Worm (Caenorhabditis elegans) whole organism, late embryonic: ENCODE data around the gene ptp-4A2.

Experiments
- C38D4.7 ChIP-seq: fragments of 200-800 bp; sonication (Bioruptor generic); optimal IDR thresholded peaks from 2 replicates; lab custom pipeline; 2018; ENCODE audit warnings: mild to moderate bottlenecking, missing genetic modification characterization, moderate library complexity, missing compliant biosample characterization
- F13H6.1 ChIP-seq: sonication (generic microtip); optimal IDR thresholded peaks from 2 replicates; lab custom pipeline; 2016; ENCODE audit warnings: missing genetic modification characterization, missing compliant biosample characterization
- K09A11.1 ChIP-seq: sonication (generic microtip); optimal IDR thresholded peaks from 2 replicates; lab custom pipeline; 2017; ENCODE audit warnings: antibody characterized with exemption, mild to moderate bottlenecking, missing genetic modification characterization, missing compliant biosample characterization; ENCODE audit not compliant: insufficient read depth
- Y22D7AL.16 ChIP-seq: sonication (generic microtip); optimal IDR thresholded peaks from 2 replicates; lab custom pipeline; 2016; ENCODE audit warnings: missing genetic modification characterization, missing compliant biosample characterization
- ahr-1 ChIP-seq: sonication (generic microtip); optimal IDR thresholded peaks from 2 replicates; lab custom pipeline; 2016; ENCODE audit warnings: missing genetic modification characterization, missing compliant biosample characterization
- ama-1 ChIP-seq: fragments of 150-350 bp; optimal IDR thresholded peaks from 2 replicates; lab custom pipeline; 2014
- ceh-14 ChIP-seq: sonication (generic microtip); optimal IDR thresholded peaks from 2 replicates; lab custom pipeline; 2016; ENCODE audit warnings: missing genotype, missing genetic modification characterization, missing compliant biosample characterization
- ceh-18 ChIP-seq: sonication (generic microtip); optimal IDR thresholded peaks from 2 replicates; lab custom pipeline; 2016; ENCODE audit warnings: missing genetic modification characterization, missing compliant biosample characterization
- ceh-19 ChIP-seq: fragments of 200-800 bp; sonication (Bioruptor generic); optimal IDR thresholded peaks from 2 replicates; lab custom pipeline; 2018; ENCODE audit warnings: mild to moderate bottlenecking, missing genetic modification characterization, missing compliant biosample characterization
- ceh-2 ChIP-seq: sonication (generic microtip); optimal IDR thresholded peaks from 2 replicates; lab custom pipeline; 2016; ENCODE audit warnings: missing genotype, missing genetic modification characterization, missing compliant biosample characterization
- ceh-24 ChIP-seq: sonication (generic microtip); optimal IDR thresholded peaks from 2 replicates; lab custom pipeline; 2016; ENCODE audit warnings: mild to moderate bottlenecking, missing genetic modification characterization, missing compliant biosample characterization
- ceh-30 ChIP-seq: fragments of 150-350 bp; optimal IDR thresholded peaks from 2 replicates; lab custom pipeline; 2014; ENCODE audit warnings: missing biosample characterization, missing genetic modification characterization
- ceh-31 ChIP-seq: sonication (generic microtip); optimal IDR thresholded peaks from 2 replicates; lab custom pipeline; 2016; ENCODE audit warnings: missing genetic modification characterization, missing compliant biosample characterization
- ceh-34 ChIP-seq: sonication (generic microtip); optimal IDR thresholded peaks from 2 replicates; lab custom pipeline; 2016; ENCODE audit warnings: mild to moderate bottlenecking, missing genetic modification characterization, missing compliant biosample characterization
- ceh-45 ChIP-seq: fragments of 200-800 bp; sonication (Bioruptor generic); IDR thresholded peaks from 2 replicates; pipeline ENCODE4 v1.3.6; 2022; ENCODE audit warnings: missing genetic modification reagents, missing genetic modification characterization, missing compliant biosample characterization
- ceh-48 ChIP-seq: sonication (generic microtip); optimal IDR thresholded peaks from 2 replicates; lab custom pipeline; 2016; ENCODE audit warnings: missing genetic modification characterization, inconsistent platforms, missing compliant biosample characterization
- ceh-6 ChIP-seq: fragments of 200-800 bp; sonication (Bioruptor generic); optimal IDR thresholded peaks from 2 replicates; lab custom pipeline; 2018; ENCODE audit warnings: mild to moderate bottlenecking, missing genetic modification characterization, missing compliant biosample characterization
- ceh-9 ChIP-seq: sonication (generic microtip); optimal IDR thresholded peaks from 2 replicates; lab custom pipeline; 2016; ENCODE audit warnings: mild to moderate bottlenecking, missing genetic modification characterization, inconsistent platforms, missing compliant biosample characterization
- che-1 ChIP-seq: sonication (generic microtip); optimal IDR thresholded peaks from 2 replicates; lab custom pipeline; 2016; ENCODE audit warnings: mild to moderate bottlenecking, missing genetic modification characterization, missing compliant biosample characterization
- dmd-4 ChIP-seq: sonication (generic microtip); optimal IDR thresholded peaks from 2 replicates; lab custom pipeline; 2016; ENCODE audit warnings: borderline replicate concordance, missing genetic modification characterization, missing compliant biosample characterization
- dve-1 ChIP-seq: sonication (generic microtip); optimal IDR thresholded peaks from 2 replicates; lab custom pipeline; 2017; ENCODE audit warnings: antibody characterized with exemption, mild to moderate bottlenecking, missing genetic modification characterization, missing compliant biosample characterization
- elt-2 ChIP-seq: sonication (generic microtip); optimal IDR thresholded peaks from 2 replicates; lab custom pipeline; 2016; ENCODE audit warnings: missing genetic modification reagents, missing genetic modification characterization, missing compliant biosample characterization
- elt-4 ChIP-seq: sonication (generic microtip); optimal IDR thresholded peaks from 2 replicates; lab custom pipeline; 2016; ENCODE audit warnings: missing genetic modification characterization, missing compliant biosample characterization
- fax-1 ChIP-seq: sonication (generic microtip); optimal IDR thresholded peaks from 2 replicates; lab custom pipeline; 2016; ENCODE audit warnings: missing genotype, missing genetic modification characterization, missing compliant biosample characterization
- fkh-10 ChIP-seq: fragments of 150-350 bp; optimal IDR thresholded peaks from 2 replicates; lab custom pipeline; 2014; ENCODE audit warnings: missing biosample characterization, missing genetic modification reagents, missing genetic modification characterization
- fkh-6 ChIP-seq: sonication (generic microtip); optimal IDR thresholded peaks from 2 replicates; lab custom pipeline; 2016; ENCODE audit warnings: missing genetic modification characterization, missing compliant biosample characterization
- gmeb-2 ChIP-seq: sonication (generic microtip); optimal IDR thresholded peaks from 2 replicates; lab custom pipeline; 2016; ENCODE audit warnings: missing genetic modification characterization, inconsistent platforms, missing compliant biosample characterization
- hlh-15 ChIP-seq: sonication (generic microtip); optimal IDR thresholded peaks from 2 replicates; lab custom pipeline; 2016; ENCODE audit warnings: missing genetic modification characterization, missing compliant biosample characterization
- hlh-30 ChIP-seq: sonication (generic microtip); optimal IDR thresholded peaks from 2 replicates; lab custom pipeline; 2017; ENCODE audit warnings: antibody characterized with exemption, missing genetic modification characterization, missing compliant biosample characterization; ENCODE audit not compliant: insufficient read depth
- hlh-6 ChIP-seq: sonication (generic microtip); optimal IDR thresholded peaks from 2 replicates; lab custom pipeline; 2016; ENCODE audit warnings: missing genotype, missing genetic modification characterization, missing compliant biosample characterization
- lim-6 ChIP-seq: sonication (generic microtip); optimal IDR thresholded peaks from 2 replicates; lab custom pipeline; 2016; ENCODE audit warnings: missing genetic modification characterization, missing compliant biosample characterization
- lin-11 ChIP-seq: fragments of 200-800 bp; sonication (Bioruptor generic); optimal IDR thresholded peaks from 2 replicates; lab custom pipeline; 2018; ENCODE audit warnings: mild to moderate bottlenecking, missing genetic modification characterization, missing compliant biosample characterization
- madf-2 ChIP-seq: sonication (generic microtip); optimal IDR thresholded peaks from 2 replicates; lab custom pipeline; 2017; ENCODE audit warnings: missing genetic modification characterization, missing compliant biosample characterization
- nhr-11 ChIP-seq: fragments of 150-350 bp; optimal IDR thresholded peaks from 2 replicates; lab custom pipeline; 2014; ENCODE audit warnings: missing biosample characterization, missing genetic modification characterization
- nhr-232 ChIP-seq: sonication (generic microtip); optimal IDR thresholded peaks from 2 replicates; lab custom pipeline; 2016; ENCODE audit warnings: missing genetic modification characterization, missing compliant biosample characterization
- odd-2 ChIP-seq: sonication (generic microtip); optimal IDR thresholded peaks from 2 replicates; lab custom pipeline; 2017; ENCODE audit warnings: antibody characterized with exemption, mild to moderate bottlenecking, missing genetic modification characterization, missing compliant biosample characterization
- pag-3 ChIP-seq: sonication (generic microtip); optimal IDR thresholded peaks from 2 replicates; lab custom pipeline; 2016; ENCODE audit warnings: missing compliant biosample characterization, missing genetic modification characterization, borderline replicate concordance
- pha-2 ChIP-seq: sonication (generic microtip); optimal IDR thresholded peaks from 2 replicates; lab custom pipeline; 2017; ENCODE audit warnings: mild to moderate bottlenecking, missing genetic modification characterization, missing compliant biosample characterization
- pha-4 ChIP-seq: fragments of 150-350 bp; optimal IDR thresholded peaks from 2 replicates; lab custom pipeline; 2018; ENCODE audit warnings: missing biosample characterization, missing genetic modification reagents, missing genetic modification characterization
- pros-1 ChIP-seq: fragments of 150-350 bp; optimal IDR thresholded peaks from 2 replicates; lab custom pipeline; 2014; ENCODE audit warnings: missing biosample characterization, missing genetic modification reagents, missing genetic modification characterization
- ref-2 ChIP-seq: sonication (generic microtip); optimal IDR thresholded peaks from 2 replicates; lab custom pipeline; 2016; ENCODE audit warnings: missing genetic modification characterization, missing compliant biosample characterization
- rnt-1 ChIP-seq: sonication (generic microtip); optimal IDR thresholded peaks from 2 replicates; lab custom pipeline; 2016; ENCODE audit warnings: missing genetic modification characterization, missing compliant biosample characterization
- sox-4 ChIP-seq: sonication (generic microtip); optimal IDR thresholded peaks from 2 replicates; lab custom pipeline; 2017; ENCODE audit warnings: mild to moderate bottlenecking, missing genetic modification characterization, inconsistent platforms, missing compliant biosample characterization
- syd-9 ChIP-seq: sonication (generic microtip); optimal IDR thresholded peaks from 2 replicates; lab custom pipeline; 2016; ENCODE audit warnings: mild to moderate bottlenecking, missing genetic modification characterization, moderate library complexity, missing compliant biosample characterization
- tbx-2 ChIP-seq: sonication (generic microtip); optimal IDR thresholded peaks from 2 replicates; lab custom pipeline; 2016; ENCODE audit warnings: missing genetic modification characterization, missing compliant biosample characterization
- tbx-7 ChIP-seq: sonication (generic microtip); optimal IDR thresholded peaks from 2 replicates; lab custom pipeline; 2016; ENCODE audit warnings: missing genotype, missing genetic modification characterization, missing compliant biosample characterization
- unc-42 ChIP-seq: sonication (generic microtip); optimal IDR thresholded peaks from 2 replicates; lab custom pipeline; 2016; ENCODE audit warnings: missing genotype, missing genetic modification characterization, missing compliant biosample characterization
- unc-86 ChIP-seq: sonication (generic microtip); optimal IDR thresholded peaks from 2 replicates; lab custom pipeline; 2016; ENCODE audit warnings: missing genetic modification characterization, missing compliant biosample characterization
- zip-5 ChIP-seq: sonication (generic microtip); optimal IDR thresholded peaks from 2 replicates; lab custom pipeline; 2016; ENCODE audit warnings: missing genetic modification characterization, missing compliant biosample characterization
- ztf-16 ChIP-seq: sonication (generic microtip); optimal IDR thresholded peaks from 2 replicates; lab custom pipeline; 2017; ENCODE audit warnings: missing genetic modification characterization, missing compliant biosample characterization

ptp-4A2 gene

ce11 chrX:3949763-3950162 is 6.7 kb upstream of the ptp-4A2 start:
- TF ChIP-seq nhr-232 (tag; lab: Kevin White, UChicago) (no peak), ceh-24 (tag; lab: Kevin White, UChicago) (no peak), odd-2 (tag; lab: Kevin White, UChicago) (no peak), fax-1 (tag; lab: Kevin White, UChicago) (no peak), ref-2 (tag; lab: Kevin White, UChicago) (no peak), hlh-15 (no peak), ceh-6 (no peak), unc-86 (tag; lab: Kevin White, UChicago) (no peak), ceh-31 (tag; lab: Kevin White, UChicago) (no peak), ceh-2 (tag; lab: Kevin White, UChicago) (no peak), ztf-16 (tag; lab: Kevin White, UChicago) (no peak), pha-4 (tag; lab: Kevin White, UChicago) (no peak)

- no peak for TF ChIP-seq odd-2 (tag; lab: Kevin White, UChicago)
- no peak for TF ChIP-seq che-1
- TF ChIP-seq ceh-45, result no peak
- TF ChIP-seq lin-11 (tag; lab: Kevin White, UChicago), result no peak
- TF ChIP-seq fkh-6 (tag; lab: Kevin White, UChicago), result no peak
- no peak for TF ChIP-seq madf-2 (tag; lab: Kevin White, UChicago)
Measured at ce11 chrX:3949026-3949425, 5.9 kb upstream of the ptp-4A2 start.

DNA sequence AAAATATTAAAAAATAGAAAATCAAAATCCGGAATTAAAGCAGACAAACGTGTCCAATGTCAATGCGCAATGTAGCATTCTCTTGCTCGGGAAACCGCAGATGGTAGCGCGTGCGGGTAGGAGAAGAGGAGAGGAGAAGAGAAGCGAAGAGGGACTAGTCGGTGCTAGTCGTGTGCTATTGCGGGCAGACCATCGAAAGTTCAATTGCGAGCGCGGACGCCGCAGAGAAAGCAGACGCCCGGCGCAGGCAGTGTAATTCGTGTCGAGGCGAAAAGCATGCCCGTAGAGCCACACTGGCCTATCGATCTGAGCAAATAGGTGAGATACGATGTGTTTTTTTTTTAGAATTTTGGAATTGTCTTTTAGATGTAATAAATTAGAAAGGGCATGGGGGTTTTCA is 2.6 kb upstream of the ptp-4A2 start:
- TF ChIP-seq ama-1 (no peak), dmd-4 (tag; lab: Kevin White, UChicago) (no peak), ceh-9 (tag; lab: Kevin White, UChicago) (no peak), C38D4.7 (GFP tag; lab: Kevin White, UChicago) (no peak), fkh-10 (GFP tag; lab: Kevin White, UChicago) (no peak), elt-4 (no peak), F13H6.1 (peak; percentile 40), zip-5 (tag; lab: Kevin White, UChicago) (no peak), pros-1 (tag; lab: Kevin White, UChicago) (no peak), rnt-1 (tag; lab: Kevin White, UChicago) (peak; percentile 50), ceh-48 (tag; lab: Kevin White, UChicago) (peak; percentile 60), che-1 (no peak), pag-3 (tag; lab: Kevin White, UChicago) (no peak), ceh-31 (tag; lab: Kevin White, UChicago) (peak; percentile 48), unc-42 (tag; lab: Kevin White, UChicago) (peak; percentile 42), dve-1 (tag; lab: Kevin White, UChicago) (no peak), Y22D7AL.16 (tag; lab: Kevin White, UChicago) (no peak), sox-4 (tag; lab: Kevin White, UChicago) (no peak), ceh-30 (tag; lab: Kevin White, UChicago) (no peak), pha-2 (peak; percentile 49), syd-9 (tag; lab: Kevin White, UChicago) (no peak), ref-2 (tag; lab: Kevin White, UChicago) (no peak), tbx-7 (no peak), ceh-6 (no peak), ahr-1 (tag; lab: Kevin White, UChicago) (no peak), ceh-34 (peak; percentile 55), lim-6 (tag; lab: Kevin White, UChicago) (no peak), tbx-2 (peak; percentile 66), elt-2 (tag; lab: Kevin White, UChicago) (no peak), fax-1 (tag; lab: Kevin White, UChicago) (no peak), K09A11.1 (tag; lab: Kevin White, UChicago) (no peak), hlh-30 (no peak), hlh-6 (tag; lab: Kevin White, UChicago) (no peak), gmeb-2 (tag; lab: Kevin White, UChicago) (no peak), ceh-19 (no peak), madf-2 (tag; lab: Kevin White, UChicago) (no peak), nhr-11 (tag; lab: Kevin White, UChicago) (no peak), ceh-18 (tag; lab: Kevin White, UChicago) (peak; percentile 63), ceh-14 (tag; lab: Kevin White, UChicago) (no peak)
